Fruit fly (Drosophila melanogaster): Measurements from ENCODE around the gene CG10761.

The CG10761 gene

DNA sequence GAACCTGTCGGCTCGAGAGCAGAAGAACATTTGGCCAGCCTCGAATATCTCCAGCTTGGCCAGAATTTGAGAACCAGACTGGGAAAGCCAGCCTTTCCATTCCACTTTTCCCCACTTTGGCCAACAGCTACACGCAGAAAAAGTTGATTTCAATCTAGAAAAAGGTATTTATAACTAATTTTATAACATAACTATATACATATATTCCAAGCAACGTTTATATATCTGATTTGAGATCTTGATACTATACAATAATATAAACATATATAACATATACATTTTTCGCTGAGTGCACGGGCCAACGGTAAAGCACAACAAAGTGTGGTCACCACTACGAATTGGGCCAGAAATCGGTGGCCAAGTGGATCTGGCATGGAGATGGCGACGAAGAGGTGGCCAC, 860 bp upstream of the CG10761 start:
- TF ChIP-seq psq (optimal IDR thresholded peaks at IDR 0.05) (no peak), CG8478 (optimal IDR thresholded peaks at IDR 0.05) (no peak), usp (GFP tag; optimal IDR thresholded peaks at IDR 0.05) (no peak), Dll (optimal IDR thresholded peaks at IDR 0.05) (no peak), pan (optimal IDR thresholded peaks at IDR 0.05) (no peak), EcR (GFP tag; optimal IDR thresholded peaks at IDR 0.05) (no peak)

dm6 chrX:8159754-8160153, 2.8 kb downstream of the CG10761 start, which contains the start of gene CG15337:
CG15337 (plus strand) TSS chrX:8160054.
- TF ChIP-seq EcR (GFP tag; optimal IDR thresholded peaks at IDR 0.05) (no peak), pan (optimal IDR thresholded peaks at IDR 0.05) (no peak), Dll (optimal IDR thresholded peaks at IDR 0.05) (no peak), CG8478 (optimal IDR thresholded peaks at IDR 0.05) (no peak), psq (optimal IDR thresholded peaks at IDR 0.05) (no peak), usp (GFP tag; optimal IDR thresholded peaks at IDR 0.05) (no peak)

dm6 chrX:8158942-8159472, 3.6 kb downstream of the CG10761 start:
- TF ChIP-seq CG8478 (optimal IDR thresholded peaks at IDR 0.05): no peak
- no peak for TF ChIP-seq usp (GFP tag; optimal IDR thresholded peaks at IDR 0.05)
- no peak for TF ChIP-seq EcR (GFP tag; optimal IDR thresholded peaks at IDR 0.05)
- no peak for TF ChIP-seq psq (optimal IDR thresholded peaks at IDR 0.05)
- no peak for TF ChIP-seq Dll (optimal IDR thresholded peaks at IDR 0.05)
- TF ChIP-seq pan (optimal IDR thresholded peaks at IDR 0.05): no peak

- no peak for TF ChIP-seq pan (optimal IDR thresholded peaks at IDR 0.05)
- no peak for TF ChIP-seq EcR (GFP tag; optimal IDR thresholded peaks at IDR 0.05)
- TF ChIP-seq usp (GFP tag; optimal IDR thresholded peaks at IDR 0.05): no peak
- no peak for TF ChIP-seq CG8478 (optimal IDR thresholded peaks at IDR 0.05)
- TF ChIP-seq psq (optimal IDR thresholded peaks at IDR 0.05): no peak
- no peak for TF ChIP-seq Dll (optimal IDR thresholded peaks at IDR 0.05)
Observed at dm6 chrX:8157294-8157693, 5.3 kb downstream of the CG10761 start, which contains the start of the genes Traf6 and GIIIspla2. Traf6 (minus strand) TSS chrX:8157386. GIIIspla2 (plus strand) TSS chrX:8157628.

- TF ChIP-seq EcR (GFP tag; optimal IDR thresholded peaks at IDR 0.05) (no peak), psq (optimal IDR thresholded peaks at IDR 0.05) (no peak), usp (GFP tag; optimal IDR thresholded peaks at IDR 0.05) (no peak), Dll (optimal IDR thresholded peaks at IDR 0.05) (no peak), pan (optimal IDR thresholded peaks at IDR 0.05) (no peak)
Observed at dm6 chrX:8152718-8153117, 9.9 kb downstream of the CG10761 start, which contains the start of gene CG18262. CG18262 (plus strand) TSS chrX:8152948.

DNA sequence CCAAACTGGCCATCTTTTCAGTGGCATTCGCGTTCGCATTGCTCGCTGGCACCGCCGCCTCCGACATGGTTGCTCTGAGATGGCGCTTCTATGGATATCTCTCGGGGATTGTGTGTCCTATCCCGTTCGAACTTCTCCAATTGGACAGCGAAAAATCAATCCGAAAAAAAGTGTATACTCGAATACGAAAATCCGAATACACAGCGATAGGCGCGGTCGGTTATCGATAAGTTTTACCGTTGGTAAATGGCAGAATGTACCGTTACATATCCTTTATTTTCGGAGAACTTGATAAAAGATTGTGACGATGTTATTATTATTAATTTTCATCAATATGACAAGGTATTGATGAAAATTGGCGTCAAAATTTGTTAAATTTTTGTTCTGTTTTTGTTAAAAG, 10.5 kb downstream of the CG10761 start, which contains the start of gene Gbeta5:
TSS of gene Gbeta5 (minus strand) at position 199 of the 400 bp plus-strand sequence.
- TF ChIP-seq psq (optimal IDR thresholded peaks at IDR 0.05) (no peak), EcR (GFP tag; optimal IDR thresholded peaks at IDR 0.05) (no peak), pan (optimal IDR thresholded peaks at IDR 0.05) (no peak), CG8478 (optimal IDR thresholded peaks at IDR 0.05) (no peak), Dll (optimal IDR thresholded peaks at IDR 0.05) (no peak), usp (GFP tag; optimal IDR thresholded peaks at IDR 0.05) (no peak)

- TF ChIP-seq Dll (optimal IDR thresholded peaks at IDR 0.05) (no peak), usp (GFP tag; optimal IDR thresholded peaks at IDR 0.05) (no peak), psq (optimal IDR thresholded peaks at IDR 0.05) (no peak), EcR (GFP tag; optimal IDR thresholded peaks at IDR 0.05) (no peak), pan (optimal IDR thresholded peaks at IDR 0.05) (no peak), CG8478 (optimal IDR thresholded peaks at IDR 0.05) (no peak)
Observed at dm6 chrX:8148556-8148955, 14.0 kb downstream of the CG10761 start, which contains the start of gene CG10959. CG10959 (plus strand) TSS chrX:8148783.

DNA sequence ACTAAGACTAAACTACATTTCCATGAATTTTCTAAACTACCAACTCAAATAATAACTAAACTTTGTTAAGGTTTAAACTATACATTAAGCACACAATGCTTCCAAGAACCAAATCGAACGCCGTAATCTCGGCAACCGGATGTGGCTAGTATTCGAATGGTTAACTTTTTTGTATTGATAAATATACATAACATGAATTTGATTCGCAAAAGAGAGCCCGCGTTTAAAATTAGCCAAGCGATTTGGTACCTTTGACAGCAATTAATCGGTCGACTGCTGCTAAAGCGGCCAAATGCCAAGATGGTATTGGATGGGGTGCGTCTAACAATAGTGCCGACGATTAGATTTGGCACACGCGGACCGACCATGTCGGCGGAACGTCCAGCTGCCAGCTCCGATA, 14.9 kb downstream of the CG10761 start, which contains the start of gene CG15336:
TSS of gene CG15336 (plus strand) at position 301 of the 400 bp plus-strand sequence.
- TF ChIP-seq EcR (GFP tag; optimal IDR thresholded peaks at IDR 0.05) (no peak), CG8478 (optimal IDR thresholded peaks at IDR 0.05) (no peak), psq (optimal IDR thresholded peaks at IDR 0.05) (no peak), Dll (optimal IDR thresholded peaks at IDR 0.05) (no peak), usp (GFP tag; optimal IDR thresholded peaks at IDR 0.05) (no peak), pan (optimal IDR thresholded peaks at IDR 0.05) (no peak)

DNA sequence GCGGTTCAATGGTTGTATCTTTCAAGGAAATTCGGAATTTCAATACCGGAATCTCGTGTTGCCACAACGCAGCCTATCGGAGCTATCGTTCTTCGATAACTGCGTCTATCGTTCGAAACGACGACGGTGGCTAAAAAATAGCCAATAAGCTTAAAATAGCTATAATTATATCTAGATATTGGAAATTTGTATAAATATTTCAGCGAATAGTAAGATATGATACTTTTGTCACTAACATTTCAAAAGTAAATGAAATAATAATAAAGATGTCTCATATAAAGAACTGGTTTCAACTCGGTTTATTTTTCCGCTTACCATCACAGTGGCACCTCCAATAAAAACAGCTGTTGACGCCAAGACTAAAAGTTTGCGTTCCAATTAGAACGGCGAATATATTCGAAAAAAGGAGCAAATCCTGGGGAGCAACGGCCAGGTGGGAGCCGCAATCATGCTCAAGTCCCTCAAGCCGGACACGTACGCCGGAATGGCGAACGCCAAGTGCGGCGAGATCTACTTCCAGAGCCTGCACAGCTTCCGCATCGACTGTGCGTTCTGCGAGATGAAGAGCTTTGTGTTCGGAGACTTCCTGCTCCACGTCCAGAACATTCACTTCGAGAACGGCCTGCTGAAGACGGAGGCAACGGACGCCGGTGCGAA, 17.0 kb downstream of the CG10761 start, which contains the start of the genes alpha-PheRS and CG2129:
TSS of gene alpha-PheRS (minus strand) at position 102 of the 657 bp plus-strand sequence.
TSS of gene CG2129 (plus strand) at position 339 of the 657 bp plus-strand sequence.
- TF ChIP-seq EcR (GFP tag; optimal IDR thresholded peaks at IDR 0.05): no peak
- no peak for TF ChIP-seq Dll (optimal IDR thresholded peaks at IDR 0.05)
- no peak for TF ChIP-seq usp (GFP tag; optimal IDR thresholded peaks at IDR 0.05)
- TF ChIP-seq psq (optimal IDR thresholded peaks at IDR 0.05): no peak
- no peak for TF ChIP-seq CG8478 (optimal IDR thresholded peaks at IDR 0.05)
- no peak for TF ChIP-seq pan (optimal IDR thresholded peaks at IDR 0.05)

dm6 chrX:8143537-8143936, 19.1 kb downstream of the CG10761 start, which contains the start of gene CG17982:
CG17982 (minus strand) TSS chrX:8143835.
- TF ChIP-seq EcR (GFP tag; optimal IDR thresholded peaks at IDR 0.05) (no peak), usp (GFP tag; optimal IDR thresholded peaks at IDR 0.05) (no peak), pan (optimal IDR thresholded peaks at IDR 0.05) (no peak), psq (optimal IDR thresholded peaks at IDR 0.05) (no peak), Dll (optimal IDR thresholded peaks at IDR 0.05) (no peak), CG8478 (optimal IDR thresholded peaks at IDR 0.05) (no peak)

dm6 chrX:8142067-8142462, 20.5 kb downstream of the CG10761 start, which contains the start of gene Smox:
Smox (minus strand) TSS chrX:8142279.
- no peak for TF ChIP-seq Dll (optimal IDR thresholded peaks at IDR 0.05)
- no peak for TF ChIP-seq usp (GFP tag; optimal IDR thresholded peaks at IDR 0.05)
- TF ChIP-seq psq (optimal IDR thresholded peaks at IDR 0.05): no peak
- TF ChIP-seq CG8478 (optimal IDR thresholded peaks at IDR 0.05): no peak
- TF ChIP-seq pan (optimal IDR thresholded peaks at IDR 0.05): no peak
- no peak for TF ChIP-seq EcR (GFP tag; optimal IDR thresholded peaks at IDR 0.05)
